Worm (Caenorhabditis elegans) whole organism, midembryonic: ENCODE data around the gene R144.10.
A peak's percentile ranks its signal among the peaks of the same experiment; 100 is the strongest.

ENCODE experiments used
- T22C8.4 ChIP-seq: fragments of 200-800 bp; sonication (Bioruptor generic); IDR thresholded peaks from 2 replicates; pipeline ENCODE4 v1.3.6; 2022; ENCODE audit warnings: missing genetic modification characterization, missing compliant biosample characterization
- cog-1 ChIP-seq: sonication (generic microtip); optimal IDR thresholded peaks from 2 replicates; lab custom pipeline; 2016; ENCODE audit warnings: missing genetic modification characterization, missing compliant biosample characterization
- flt-1 ChIP-seq: fragments of 200-800 bp; sonication (Bioruptor generic); IDR thresholded peaks from 2 replicates; pipeline ENCODE4 v1.3.6; 2022; ENCODE audit warnings: missing genetic modification characterization, missing compliant biosample characterization
- klf-2 ChIP-seq: fragments of 200-800 bp; sonication (Bioruptor generic); conservative IDR thresholded peaks from 2 replicates; pipeline ENCODE4 v1.3.6; 2022; ENCODE audit warnings: missing genetic modification reagents, missing genetic modification characterization, missing compliant biosample characterization
- med-1 ChIP-seq: sonication (generic microtip); optimal IDR thresholded peaks from 2 replicates; lab custom pipeline; 2017; ENCODE audit warnings: missing genetic modification characterization, mild to moderate bottlenecking, missing compliant biosample characterization, antibody characterized with exemption, missing genetic modification reagents; ENCODE audit not compliant: insufficient read depth
- ref-1 ChIP-seq: fragments of 200-800 bp; sonication (Bioruptor generic); conservative IDR thresholded peaks from 2 replicates; pipeline ENCODE4 v1.3.6; 2022; ENCODE audit warnings: missing genetic modification reagents, missing genetic modification characterization, missing compliant biosample characterization
- tab-1 ChIP-seq: fragments of 200-800 bp; sonication (Bioruptor generic); IDR thresholded peaks from 2 replicates; pipeline ENCODE4 v1.3.6; 2022; ENCODE audit warnings: missing genetic modification characterization, missing compliant biosample characterization
- ztf-23 ChIP-seq: fragments of 200-800 bp; sonication (Bioruptor generic); IDR thresholded peaks from 2 replicates; pipeline ENCODE4 v1.3.6; 2022; ENCODE audit warnings: missing genetic modification reagents, missing genetic modification characterization, missing compliant biosample characterization
- ztf-29 ChIP-seq: fragments of 200-800 bp; sonication (Bioruptor generic); IDR thresholded peaks from 2 replicates; pipeline ENCODE4 v1.3.6; 2022; ENCODE audit warnings: missing genetic modification reagents, missing genetic modification characterization, missing compliant biosample characterization

The R144.10 gene

DNA sequence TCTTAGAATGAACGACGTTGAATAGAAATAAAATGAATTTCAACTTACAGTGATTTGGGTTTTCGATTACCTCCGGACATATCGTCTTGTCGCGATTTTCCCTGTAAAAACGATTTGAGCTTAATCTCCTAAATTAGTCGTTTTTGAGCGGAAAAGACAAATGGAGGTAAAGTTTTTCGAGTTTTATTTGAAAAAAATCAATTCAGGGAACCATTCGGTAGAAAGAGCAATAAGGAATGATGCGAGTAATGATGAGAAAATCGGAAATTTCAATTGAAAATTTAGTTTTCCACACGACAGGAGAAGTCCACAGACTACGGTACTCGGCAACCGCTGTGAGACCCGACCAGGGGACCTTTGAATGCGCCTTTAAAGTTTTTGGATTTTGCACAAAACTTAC is at the start of gene R144.10:
TSS of gene R144.10 (minus strand) at position 101 of the 400 bp plus-strand sequence.
- TF ChIP-seq ztf-29 (GFP tag; lab: Robert Waterston, UW): no peak
- no peak for TF ChIP-seq flt-1 (GFP tag; lab: Robert Waterston, UW)
- TF ChIP-seq cog-1 (tag; lab: Kevin White, UChicago): no peak
- TF ChIP-seq T22C8.4: no peak
- no peak for TF ChIP-seq med-1 (GFP tag; lab: Kevin White, UChicago)
- TF ChIP-seq tab-1 (GFP tag; lab: Robert Waterston, UW): no peak
- TF ChIP-seq klf-2 (GFP tag; lab: Robert Waterston, UW): no peak
- no peak for TF ChIP-seq ztf-23 (GFP tag; lab: Robert Waterston, UW)

ce11 chrIII:5047740-5048139 is 45.6 kb upstream of the R144.10 start, which contains the start of gene C45G9.5:
Gene C45G9.5 (plus strand): TSS chrIII:5048117.
- TF ChIP-seq ztf-29 (GFP tag; lab: Robert Waterston, UW) (no peak), cog-1 (tag; lab: Kevin White, UChicago) (no peak), tab-1 (GFP tag; lab: Robert Waterston, UW) (no peak), ref-1 (no peak), klf-2 (GFP tag; lab: Robert Waterston, UW) (no peak), T22C8.4 (no peak), flt-1 (GFP tag; lab: Robert Waterston, UW) (no peak), ztf-23 (GFP tag; lab: Robert Waterston, UW) (no peak), med-1 (GFP tag; lab: Kevin White, UChicago) (no peak)

DNA sequence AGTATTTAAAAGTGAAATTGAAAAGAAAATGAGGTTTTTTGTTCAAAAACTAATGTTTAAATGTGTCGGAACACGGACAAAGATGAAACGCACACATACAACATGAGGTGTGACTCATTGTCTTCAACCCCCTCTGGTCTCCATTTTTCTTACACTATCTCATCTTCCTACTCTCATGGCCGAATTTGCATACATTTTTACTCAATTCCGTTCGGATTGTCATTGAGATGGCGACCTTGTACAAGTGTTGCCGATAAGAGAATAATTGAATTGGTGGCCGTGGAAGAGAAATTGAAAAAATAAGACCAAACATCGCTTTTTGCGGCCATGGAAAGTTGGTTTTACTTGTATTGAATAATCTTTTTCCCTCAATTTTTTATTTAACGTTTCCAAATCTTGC is 45.0 kb upstream of the R144.10 start, which contains the start of gene txbp-3:
TSS of gene txbp-3 (minus strand) at position 285 of the 400 bp plus-strand sequence.
- TF ChIP-seq ztf-23 (GFP tag; lab: Robert Waterston, UW): peak; percentile 71
- no peak for TF ChIP-seq ztf-29 (GFP tag; lab: Robert Waterston, UW)
- TF ChIP-seq cog-1 (tag; lab: Kevin White, UChicago): peak; percentile 21

ce11 chrIII:5044709-5045108 is 42.6 kb upstream of the R144.10 start, which contains the start of gene C45G9.14:
Gene C45G9.14 (plus strand): TSS chrIII:5045009.
- TF ChIP-seq ref-1 (no peak), T22C8.4 (no peak)

- TF ChIP-seq T22C8.4 (no peak), flt-1 (GFP tag; lab: Robert Waterston, UW) (no peak), tab-1 (GFP tag; lab: Robert Waterston, UW) (no peak), cog-1 (tag; lab: Kevin White, UChicago) (no peak), ref-1 (no peak), ztf-29 (GFP tag; lab: Robert Waterston, UW) (no peak), med-1 (GFP tag; lab: Kevin White, UChicago) (no peak), ztf-23 (GFP tag; lab: Robert Waterston, UW) (no peak), klf-2 (GFP tag; lab: Robert Waterston, UW) (no peak)
Measured at ce11 chrIII:5042112-5042511, 40.0 kb upstream of the R144.10 start, which contains the start of gene nlp-43. Gene nlp-43 (plus strand): TSS chrIII:5042412.

- TF ChIP-seq tab-1 (GFP tag; lab: Robert Waterston, UW): no peak
- TF ChIP-seq cog-1 (tag; lab: Kevin White, UChicago): no peak
- no peak for TF ChIP-seq T22C8.4
Measured at ce11 chrIII:5036158-5036557, 34.0 kb upstream of the R144.10 start, which contains the start of gene C45G9.6. Gene C45G9.6 (plus strand): TSS chrIII:5036458.

- peak; percentile 87 for TF ChIP-seq klf-2 (GFP tag; lab: Robert Waterston, UW)
- TF ChIP-seq med-1 (GFP tag; lab: Kevin White, UChicago): peak; percentile 29
- peak; percentile 78 for TF ChIP-seq cog-1 (tag; lab: Kevin White, UChicago)
- TF ChIP-seq ztf-29 (GFP tag; lab: Robert Waterston, UW): peak; percentile 90
- peak; percentile 95 for TF ChIP-seq ztf-23 (GFP tag; lab: Robert Waterston, UW)
- TF ChIP-seq tab-1 (GFP tag; lab: Robert Waterston, UW): peak; percentile 91
- peak; percentile 94 for TF ChIP-seq flt-1 (GFP tag; lab: Robert Waterston, UW)
- TF ChIP-seq ref-1: peak; percentile 82
- peak; percentile 85 for TF ChIP-seq T22C8.4
Measured at ce11 chrIII:5031375-5031836, 29.3 kb upstream of the R144.10 start.

DNA sequence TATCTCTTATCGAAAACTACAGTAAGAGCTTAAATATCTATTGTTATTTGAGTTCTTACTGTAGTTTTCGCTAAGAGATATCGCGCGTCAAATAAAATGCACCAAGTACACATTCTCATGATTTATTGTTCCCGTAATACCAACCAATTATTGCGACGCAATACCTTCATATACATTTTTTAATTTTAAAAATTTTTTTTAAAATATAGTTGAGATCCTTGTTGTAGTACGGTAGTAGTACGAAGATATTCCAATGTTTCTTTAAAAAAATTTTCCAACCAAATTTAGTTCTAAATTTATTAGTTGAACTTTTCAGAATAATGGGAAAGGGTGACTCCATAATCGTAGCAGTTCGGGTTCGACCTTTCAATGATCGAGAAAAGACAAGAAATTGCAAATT is 28.5 kb upstream of the R144.10 start, which contains the start of gene klp-6:
TSS of gene klp-6 (plus strand) at position 301 of the 400 bp plus-strand sequence.
- TF ChIP-seq tab-1 (GFP tag; lab: Robert Waterston, UW) (no peak), flt-1 (GFP tag; lab: Robert Waterston, UW) (no peak), klf-2 (GFP tag; lab: Robert Waterston, UW) (no peak), T22C8.4 (no peak), med-1 (GFP tag; lab: Kevin White, UChicago) (no peak), ztf-23 (GFP tag; lab: Robert Waterston, UW) (no peak), ztf-29 (GFP tag; lab: Robert Waterston, UW) (no peak), ref-1 (no peak), cog-1 (tag; lab: Kevin White, UChicago) (no peak)

DNA sequence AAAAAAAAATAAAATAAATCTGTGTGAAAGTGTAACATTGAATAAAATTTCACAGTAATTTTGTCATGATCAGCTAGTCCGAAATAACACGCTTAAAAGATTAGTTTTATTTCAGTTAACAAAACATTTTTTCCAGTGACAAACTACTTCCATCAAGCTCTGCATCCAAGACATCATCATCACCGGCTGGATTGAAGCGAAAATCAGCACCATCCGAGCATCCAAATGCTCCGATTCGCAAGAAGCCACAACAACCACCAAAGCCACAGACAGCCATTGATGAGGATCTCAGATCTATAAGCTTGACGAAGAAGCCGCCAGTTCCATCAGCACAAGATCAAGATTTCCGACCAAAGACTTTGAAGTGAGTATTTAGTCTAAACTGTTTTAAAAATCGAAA is 25.1 kb upstream of the R144.10 start:
- TF ChIP-seq T22C8.4 (no peak), tab-1 (GFP tag; lab: Robert Waterston, UW) (no peak), klf-2 (GFP tag; lab: Robert Waterston, UW) (no peak)

DNA sequence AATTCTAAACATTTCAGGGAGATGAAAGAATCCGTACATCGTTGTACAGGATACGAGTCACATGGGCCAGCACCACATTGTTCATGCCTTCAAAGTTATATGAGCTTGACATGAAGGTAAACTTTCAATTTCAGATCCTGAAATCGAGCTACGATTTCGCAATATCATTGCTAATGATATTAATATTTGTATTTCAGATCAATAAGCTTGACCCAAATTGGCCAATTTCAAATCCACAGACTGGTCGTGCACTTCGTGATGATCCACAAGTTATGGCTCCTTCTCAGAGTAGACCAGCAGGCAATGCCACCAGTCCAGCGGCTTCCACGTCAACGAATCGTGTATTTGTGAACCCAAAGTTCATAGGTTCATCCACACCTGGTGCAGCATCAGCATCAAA is 24.2 kb upstream of the R144.10 start:
- no peak for TF ChIP-seq ztf-23 (GFP tag; lab: Robert Waterston, UW)
- TF ChIP-seq ref-1: no peak
- TF ChIP-seq T22C8.4: no peak
- no peak for TF ChIP-seq klf-2 (GFP tag; lab: Robert Waterston, UW)
- TF ChIP-seq ztf-29 (GFP tag; lab: Robert Waterston, UW): no peak
- TF ChIP-seq flt-1 (GFP tag; lab: Robert Waterston, UW): no peak
- no peak for TF ChIP-seq tab-1 (GFP tag; lab: Robert Waterston, UW)
- no peak for TF ChIP-seq med-1 (GFP tag; lab: Kevin White, UChicago)
- TF ChIP-seq cog-1 (tag; lab: Kevin White, UChicago): no peak
